Fruit fly (Drosophila melanogaster): ENCODE results near the gene CG42750.

CG42750 gene

DNA sequence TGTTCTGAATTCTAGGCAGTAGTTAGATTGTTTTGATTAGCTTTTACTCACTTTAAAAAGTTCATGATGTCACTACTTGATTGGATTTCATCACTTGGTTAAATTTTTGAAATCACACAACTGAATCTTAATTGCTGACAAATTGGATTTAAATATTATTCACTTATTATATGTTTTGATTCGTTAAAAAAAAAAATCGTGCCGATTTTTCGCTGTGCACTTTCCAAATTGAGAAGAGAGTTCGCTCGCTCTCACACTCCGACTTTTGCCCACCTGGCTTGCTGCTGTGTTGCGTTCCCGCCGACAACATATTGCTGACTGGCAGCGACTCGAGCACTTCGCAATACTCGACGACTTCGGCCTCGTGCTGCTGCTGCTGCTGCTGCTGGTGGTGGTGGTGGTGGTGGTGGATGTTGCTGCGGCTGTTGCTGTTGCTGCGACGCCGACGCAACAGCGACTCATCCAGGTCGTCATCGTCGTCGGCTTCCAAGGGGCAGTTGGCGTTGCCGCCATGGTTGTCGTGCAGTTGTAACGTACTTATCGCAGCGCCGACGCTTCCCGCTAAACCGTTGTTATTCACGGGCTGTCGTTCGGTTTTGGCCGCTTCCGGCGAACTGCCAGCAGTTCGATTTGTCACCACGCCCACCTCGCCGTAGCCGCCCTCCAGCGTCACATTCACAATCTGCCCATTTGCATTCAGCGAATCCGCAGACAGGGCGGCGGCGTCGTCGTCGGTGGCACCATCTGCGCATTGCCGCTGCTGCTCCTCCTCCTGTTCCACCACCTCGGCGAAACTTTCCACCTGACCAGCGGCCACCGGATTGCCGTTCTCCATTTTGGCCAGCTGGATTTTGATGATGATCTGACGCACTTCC, 133.9 kb downstream of the CG42750 start (continued):
- TF ChIP-seq grn (GFP tag; optimal IDR thresholded peaks at IDR 0.05): peak; percentile 0
- TF ChIP-seq CG5245 (GFP tag; optimal IDR thresholded peaks at IDR 0.05): peak; percentile 4
- TF ChIP-seq hbn (GFP tag; IDR thresholded peaks at IDR 0.05; ENCODE audit: partially characterized antibody): no peak
- TF ChIP-seq GATAe (GFP tag; conservative IDR thresholded peaks at IDR 0.05): no peak
- peak; percentile 5 for TF ChIP-seq sd (tag; optimal IDR thresholded peaks at IDR 0.05)
- peak; percentile 68 for TF ChIP-seq Blimp-1 (GFP tag; optimal IDR thresholded peaks at IDR 0.05)
- peak in 1 of 2 experiments; percentile 41 for TF ChIP-seq Eip74EF (GFP tag; optimal IDR thresholded peaks at IDR 0.05)
- TF ChIP-seq CG32767 (GFP tag; IDR thresholded peaks at IDR 0.05): peak; percentile 60; the same call in 1 of the 2 replicates
- peak; percentile 63 for TF ChIP-seq CG18599 (GFP tag; optimal IDR thresholded peaks at IDR 0.05)
- no peak for TF ChIP-seq CG7745 (tag; optimal IDR thresholded peaks at IDR 0.05)
- peak; percentile 20 for TF ChIP-seq CG3995 (GFP tag; optimal IDR thresholded peaks at IDR 0.05)
- TF ChIP-seq ci (GFP tag; IDR thresholded peaks at IDR 0.05): peak; percentile 73
- TF ChIP-seq CG7271 (tag; optimal IDR thresholded peaks at IDR 0.05): no peak
- no peak for TF ChIP-seq lov (optimal IDR thresholded peaks at IDR 0.05)
- 0 out of 3 replicates have a peak, but pooled peaks have one; percentile 26 for TF ChIP-seq lov (GFP tag; IDR thresholded peaks at IDR 0.05)
- TF ChIP-seq fd3F (GFP tag; optimal IDR thresholded peaks at IDR 0.05): peak; percentile 17
- TF ChIP-seq Ets97D (GFP tag; optimal IDR thresholded peaks at IDR 0.05): peak; percentile 10
- peak; percentile 74 for TF ChIP-seq CG5180 (GFP tag; optimal IDR thresholded peaks at IDR 0.05)
- TF ChIP-seq BEAF-32 (GFP tag; optimal IDR thresholded peaks at IDR 0.05): no peak
- TF ChIP-seq CG3163 (GFP tag; optimal IDR thresholded peaks at IDR 0.05): peak; percentile 11
- TF ChIP-seq row (GFP tag; IDR thresholded peaks at IDR 0.05): peak; percentile 73
- TF ChIP-seq bbx (GFP tag; IDR thresholded peaks at IDR 0.05; ENCODE audit: partially characterized antibody): peak; percentile 47; the same call in 1 of the 2 replicates
- peak; percentile 97 for TF ChIP-seq CG11504 (tag; optimal IDR thresholded peaks at IDR 0.05)
- peak; percentile 75 for TF ChIP-seq CG17359 (tag; optimal IDR thresholded peaks at IDR 0.05)
- no peak for TF ChIP-seq TFAM (GFP tag; optimal IDR thresholded peaks at IDR 0.05)
- TF ChIP-seq jumu (GFP tag; optimal IDR thresholded peaks at IDR 0.05): no peak
- TF ChIP-seq CG6813 (GFP tag; optimal IDR thresholded peaks at IDR 0.05): peak; percentile 56
- TF ChIP-seq Doc2 (GFP tag; IDR thresholded peaks at IDR 0.05): no peak
- 0 out of 3 replicates have a peak, but pooled peaks have one; percentile 31 for TF ChIP-seq zfh1 (GFP tag; IDR thresholded peaks at IDR 0.05)
- TF ChIP-seq yki (optimal IDR thresholded peaks at IDR 0.05): no peak
- TF ChIP-seq CG2889 (GFP tag; IDR thresholded peaks at IDR 0.05): 0 out of 3 replicates have a peak, but pooled peaks have one; percentile 30
- TF ChIP-seq en (GFP tag; optimal IDR thresholded peaks at IDR 0.05): no peak
- TF ChIP-seq ken (GFP tag; IDR thresholded peaks at IDR 0.05): peak; percentile 70; the same call in 2 of the 3 replicates
- TF ChIP-seq CG6654 (GFP tag; optimal IDR thresholded peaks at IDR 0.05): peak; percentile 43
- TF ChIP-seq CG12071 (GFP tag; optimal IDR thresholded peaks at IDR 0.05): peak; percentile 56
- TF ChIP-seq shn (GFP tag; optimal IDR thresholded peaks at IDR 0.05): no peak
- TF ChIP-seq Pdp1 (GFP tag; optimal IDR thresholded peaks at IDR 0.05): peak; percentile 23 to 49
- TF ChIP-seq p53 (GFP tag; optimal IDR thresholded peaks at IDR 0.05): no peak
- TF ChIP-seq Hr51 (GFP tag; optimal IDR thresholded peaks at IDR 0.05): peak in 1 of 2 experiments; percentile 78
- peak; percentile 71 for TF ChIP-seq nom (GFP tag; optimal IDR thresholded peaks at IDR 0.05)
- peak; percentile 63 for TF ChIP-seq CG13775 (GFP tag; optimal IDR thresholded peaks at IDR 0.05)
- TF ChIP-seq z (GFP tag; IDR thresholded peaks at IDR 0.05): 0 out of 3 replicates have a peak, but pooled peaks have one; percentile 43
- TF ChIP-seq Nf-YA (GFP tag; IDR thresholded peaks at IDR 0.05): no peak
- no peak for TF ChIP-seq pzg (GFP tag; optimal IDR thresholded peaks at IDR 0.05)
- TF ChIP-seq CG2875 (GFP tag; optimal IDR thresholded peaks at IDR 0.05): peak; percentile 54
- TF ChIP-seq CG17568 (GFP tag; optimal IDR thresholded peaks at IDR 0.05): peak; percentile 59
- no peak for TF ChIP-seq CG17912 (GFP tag; optimal IDR thresholded peaks at IDR 0.05)

Measured in whole organism, embryonic.